Worm (Caenorhabditis elegans): ENCODE results near the gene C12D8.21.

DNA sequence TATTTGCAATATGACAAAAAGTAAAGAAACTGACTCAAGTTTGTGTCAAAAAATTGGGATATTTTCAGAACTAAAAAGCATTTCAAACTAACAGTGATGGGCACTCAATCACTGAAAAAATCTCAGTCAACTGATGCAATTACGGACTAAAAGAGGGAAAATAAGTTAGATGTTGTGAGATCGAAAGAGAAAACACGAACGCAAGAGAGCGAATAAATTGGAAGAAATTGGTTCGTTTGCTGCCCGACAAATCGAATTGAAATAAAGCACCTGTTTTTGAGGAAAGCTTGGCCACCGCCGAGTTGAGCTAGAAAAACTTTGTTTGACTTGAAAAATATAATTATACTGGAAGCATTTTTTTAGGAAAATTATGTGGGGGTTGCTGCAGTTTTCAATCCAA is 25.1 kb upstream of the C12D8.21 start:
- TF ChIP-seq akir-1 (GFP tag; optimal IDR thresholded peaks at IDR 0.05) (no peak), dpff-1 (tag; optimal IDR thresholded peaks at IDR 0.05) (no peak), snpc-1.1 (tag; optimal IDR thresholded peaks at IDR 0.05; ENCODE audit: insufficient read depth) (no peak), zfh-2 (GFP tag; conservative IDR thresholded peaks at IDR 0.05) (no peak), pha-4 (tag; optimal IDR thresholded peaks at IDR 0.05) (no peak), athp-1 (tag; optimal IDR thresholded peaks at IDR 0.05) (no peak), unc-130 (GFP tag; optimal IDR thresholded peaks at IDR 0.05) (no peak), D2030.7 (GFP tag; IDR thresholded peaks at IDR 0.05) (no peak), tbx-9 (tag; optimal IDR thresholded peaks at IDR 0.05; ENCODE audit: borderline replicate concordance) (no peak), pbrm-1 (GFP tag; IDR thresholded peaks at IDR 0.05) (no peak), Y56A3A.18 (GFP tag; IDR thresholded peaks at IDR 0.05) (no peak)

Measured in whole organism, young adult.